Worm (Caenorhabditis elegans): ENCODE data around the gene dre-1.

ce11 chrV:6511121-6511520 lies 35.2 kb downstream of the dre-1 start, which contains the start of gene ubh-1:
- no peak for TF ChIP-seq hlh-1 (tag; optimal IDR thresholded peaks at IDR 0.05)
- TF ChIP-seq sptf-1 (tag; optimal IDR thresholded peaks at IDR 0.05), result no peak
- no peak for TF ChIP-seq lsy-2 (tag; optimal IDR thresholded peaks at IDR 0.05)
- TF ChIP-seq ceh-39 (tag; optimal IDR thresholded peaks at IDR 0.05), result no peak
- TF ChIP-seq nhr-12 (tag; optimal IDR thresholded peaks at IDR 0.05), result no peak
- TF ChIP-seq M03D4.4 (tag; optimal IDR thresholded peaks at IDR 0.05), result no peak
- no peak for TF ChIP-seq snpc-4 (tag; optimal IDR thresholded peaks at IDR 0.05)
- no peak for TF ChIP-seq lin-13 (tag; optimal IDR thresholded peaks at IDR 0.05)
